ENCODE assay signal across 1 worm cellular context in the genomic region with DNA sequence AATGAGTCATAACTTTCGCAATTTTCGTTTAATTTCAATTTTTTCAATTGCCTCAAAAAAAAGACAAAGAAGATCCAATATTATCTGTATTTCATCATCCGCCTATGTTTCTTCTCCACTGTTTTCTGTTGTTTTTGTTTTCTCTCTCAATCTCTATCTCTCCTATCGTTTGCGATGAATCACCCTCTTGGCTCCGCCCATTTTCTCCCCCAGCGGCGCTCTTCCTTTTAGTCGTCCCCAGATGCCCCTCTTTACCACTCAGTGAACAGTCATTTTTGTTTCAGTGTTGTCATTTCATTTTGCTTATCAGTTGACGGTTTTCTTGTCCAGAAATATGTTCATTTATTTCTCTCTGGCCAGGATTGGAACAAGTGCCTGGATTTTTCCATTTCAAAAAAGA.
TF ChIP-seq lines count a peak whose summit lies in the region.

No protein-coding gene starts in this region.

TF ChIP-seq in whole organism, L4 larva, 104 proteins besides CTCF, POLR2A, EP300 and RAD21 (continued from another document):
- TF ChIP-seq saeg-2 (GFP tag; IDR thresholded peaks at IDR 0.05; lab: Robert Waterston, UW) = no peak
- TF ChIP-seq zip-2 (tag; optimal IDR thresholded peaks at IDR 0.05; lab: Kevin White, UChicago) = no peak
- no peak for TF ChIP-seq R02D3.7 (tag; optimal IDR thresholded peaks at IDR 0.05; lab: Kevin White, UChicago)
- TF ChIP-seq dmd-8 (GFP tag; IDR thresholded peaks at IDR 0.05; lab: Robert Waterston, UW) = no peak
- no peak for TF ChIP-seq zfp-3 (GFP tag; conservative IDR thresholded peaks at IDR 0.05; lab: Robert Waterston, UW)
- TF ChIP-seq tag-97 (GFP tag; IDR thresholded peaks at IDR 0.05; lab: Robert Waterston, UW) = no peak
- peak; percentile 14 for TF ChIP-seq mep-1 (tag; optimal IDR thresholded peaks at IDR 0.05; lab: Kevin White, UChicago)
- TF ChIP-seq pqm-1 (tag; optimal IDR thresholded peaks at IDR 0.05; lab: Kevin White, UChicago) = peak; percentile 36
- no peak for TF ChIP-seq dmd-6 (GFP tag; IDR thresholded peaks at IDR 0.05; lab: Robert Waterston, UW)
- TF ChIP-seq nhr-11 (tag; optimal IDR thresholded peaks at IDR 0.05; lab: Kevin White, UChicago) = no peak
- no peak for TF ChIP-seq set-16 (GFP tag; IDR thresholded peaks at IDR 0.05; lab: Robert Waterston, UW)
- TF ChIP-seq dmd-9 (GFP tag; IDR thresholded peaks at IDR 0.05; lab: Robert Waterston, UW) = no peak
- TF ChIP-seq lir-3 (tag; optimal IDR thresholded peaks at IDR 0.05; lab: Kevin White, UChicago) = no peak
- no peak for TF ChIP-seq cey-2 (tag; optimal IDR thresholded peaks at IDR 0.05; lab: Kevin White, UChicago; ENCODE audit: borderline replicate concordance, insufficient read depth)
- peak; percentile 51 for TF ChIP-seq ama-1 (optimal IDR thresholded peaks at IDR 0.05; lab: Kevin White, UChicago)
- no peak for TF ChIP-seq daf-16 (GFP tag; optimal IDR thresholded peaks at IDR 0.05; lab: Kevin White, UChicago)
- TF ChIP-seq daf-16 (tag; optimal IDR thresholded peaks at IDR 0.05; lab: Kevin White, UChicago) = peak; percentile 73
- no peak for TF ChIP-seq mxl-2 (GFP tag; conservative IDR thresholded peaks at IDR 0.05; lab: Robert Waterston, UW)
- no peak for TF ChIP-seq Y75B8A.6 (GFP tag; IDR thresholded peaks at IDR 0.05; lab: Robert Waterston, UW)
- no peak for TF ChIP-seq sdz-12 (GFP tag; optimal IDR thresholded peaks at IDR 0.05; lab: Kevin White, UChicago)
- no peak for TF ChIP-seq hif-1 (tag; optimal IDR thresholded peaks at IDR 0.05; lab: Kevin White, UChicago)
- TF ChIP-seq nhr-28 (tag; optimal IDR thresholded peaks at IDR 0.05; lab: Kevin White, UChicago) = peak; percentile 52
- no peak for TF ChIP-seq snpc-4 (tag; optimal IDR thresholded peaks at IDR 0.05; lab: Kevin White, UChicago)
- TF ChIP-seq lin-39 (tag; optimal IDR thresholded peaks at IDR 0.05; lab: Kevin White, UChicago) = no peak
- peak; percentile 54 for TF ChIP-seq nhr-6 (tag; optimal IDR thresholded peaks at IDR 0.05; lab: Kevin White, UChicago)
- peak; percentile 1 for TF ChIP-seq dpl-1 (GFP tag; optimal IDR thresholded peaks at IDR 0.05; lab: Kevin White, UChicago)
- TF ChIP-seq daf-8 (GFP tag; IDR thresholded peaks at IDR 0.05; lab: Robert Waterston, UW) = no peak
- TF ChIP-seq nhr-77 (tag; optimal IDR thresholded peaks at IDR 0.05; lab: Kevin White, UChicago) = peak; percentile 23
- TF ChIP-seq nhr-10 (tag; optimal IDR thresholded peaks at IDR 0.05; lab: Kevin White, UChicago) = no peak
- no peak for TF ChIP-seq egl-43 (GFP tag; IDR thresholded peaks at IDR 0.05; lab: Robert Waterston, UW)
- TF ChIP-seq lin-38 (GFP tag; IDR thresholded peaks at IDR 0.05; lab: Robert Waterston, UW) = no peak
- TF ChIP-seq gei-8 (GFP tag; optimal IDR thresholded peaks at IDR 0.05; lab: Kevin White, UChicago) = no peak
- no peak for TF ChIP-seq attf-4 (tag; optimal IDR thresholded peaks at IDR 0.05; lab: Kevin White, UChicago)
- TF ChIP-seq ztf-11 (tag; optimal IDR thresholded peaks at IDR 0.05; lab: Kevin White, UChicago) = no peak
- TF ChIP-seq zip-11 (GFP tag; IDR thresholded peaks at IDR 0.05; lab: Robert Waterston, UW) = no peak
- TF ChIP-seq hlh-11 (tag; optimal IDR thresholded peaks at IDR 0.05; lab: Kevin White, UChicago) = peak; percentile 36
- no peak for TF ChIP-seq vab-7 (GFP tag; IDR thresholded peaks at IDR 0.05; lab: Robert Waterston, UW)
- no peak for TF ChIP-seq lin-15B (tag; optimal IDR thresholded peaks at IDR 0.05; lab: Kevin White, UChicago)
- TF ChIP-seq aha-1 (tag; lab: Kevin White, UChicago) = no peak
- TF ChIP-seq mes-2 (tag; optimal IDR thresholded peaks at IDR 0.05; lab: Kevin White, UChicago; ENCODE audit: poor library complexity, severe bottlenecking) = peak; percentile 21
- peak; percentile 81 for TF ChIP-seq dve-1 (tag; optimal IDR thresholded peaks at IDR 0.05; lab: Kevin White, UChicago; ENCODE audit: insufficient read depth)
- TF ChIP-seq lin-13 (GFP tag; optimal IDR thresholded peaks at IDR 0.05; lab: Kevin White, UChicago) = no peak
- no peak for TF ChIP-seq nhr-42 (GFP tag; IDR thresholded peaks at IDR 0.05; lab: Robert Waterston, UW)
- no peak for TF ChIP-seq F44E2.7 (GFP tag; IDR thresholded peaks at IDR 0.05; lab: Robert Waterston, UW)
- TF ChIP-seq rbr-2 (tag; optimal IDR thresholded peaks at IDR 0.05; lab: Kevin White, UChicago) = no peak
- TF ChIP-seq Y5F2A.4 (GFP tag; optimal IDR thresholded peaks at IDR 0.05; lab: Kevin White, UChicago) = no peak
- no peak for TF ChIP-seq duxl-1 (tag; optimal IDR thresholded peaks at IDR 0.05; lab: Kevin White, UChicago; ENCODE audit: poor library complexity)
- no peak for TF ChIP-seq fos-1 (tag; optimal IDR thresholded peaks at IDR 0.05; lab: Kevin White, UChicago)
- TF ChIP-seq egl-27 (tag; optimal IDR thresholded peaks at IDR 0.05; lab: Kevin White, UChicago) = no peak
- TF ChIP-seq F26F4.8 (GFP tag; conservative IDR thresholded peaks at IDR 0.05; lab: Robert Waterston, UW) = no peak
- TF ChIP-seq unc-130 (GFP tag; optimal IDR thresholded peaks at IDR 0.05; lab: Kevin White, UChicago) = no peak
- TF ChIP-seq zfp-2 (tag; optimal IDR thresholded peaks at IDR 0.05; lab: Kevin White, UChicago) = no peak
- TF ChIP-seq unc-62 (GFP tag; optimal IDR thresholded peaks at IDR 0.05 in 1 of 2; lab: Kevin White, UChicago) = no peak
- TF ChIP-seq unc-62 (tag; optimal IDR thresholded peaks at IDR 0.05; lab: Kevin White, UChicago) = no peak
- TF ChIP-seq ctbp-1 (GFP tag; IDR thresholded peaks at IDR 0.05; lab: Robert Waterston, UW) = no peak
- TF ChIP-seq ceh-82 (tag; optimal IDR thresholded peaks at IDR 0.05; lab: Kevin White, UChicago) = no peak
- no peak for TF ChIP-seq D1046.2 (GFP tag; IDR thresholded peaks at IDR 0.05; lab: Robert Waterston, UW)
- TF ChIP-seq T26A8.4 (GFP tag; IDR thresholded peaks at IDR 0.05; lab: Robert Waterston, UW) = no peak; the same call in 1 of the 2 replicates
- no peak for TF ChIP-seq F49E8.2 (tag; optimal IDR thresholded peaks at IDR 0.05; lab: Kevin White, UChicago; ENCODE audit: borderline replicate concordance)
- no peak for TF ChIP-seq ceh-62 (tag; optimal IDR thresholded peaks at IDR 0.05; lab: Kevin White, UChicago)
- TF ChIP-seq ces-1 (GFP tag; optimal IDR thresholded peaks at IDR 0.05; lab: Kevin White, UChicago) = no peak
- no peak for TF ChIP-seq F10B5.3 (tag; optimal IDR thresholded peaks at IDR 0.05; lab: Kevin White, UChicago)
- no peak for TF ChIP-seq lin-29 (GFP tag; IDR thresholded peaks at IDR 0.05; lab: Robert Waterston, UW)
- TF ChIP-seq nhr-237 (tag; optimal IDR thresholded peaks at IDR 0.05; lab: Kevin White, UChicago) = no peak
- no peak for TF ChIP-seq skn-1 (tag; optimal IDR thresholded peaks at IDR 0.05; lab: Kevin White, UChicago)
- TF ChIP-seq daf-12 (tag; optimal IDR thresholded peaks at IDR 0.05; lab: Kevin White, UChicago) = no peak
- TF ChIP-seq spr-3 (GFP tag; optimal IDR thresholded peaks at IDR 0.05; lab: Kevin White, UChicago) = no peak
- no peak for TF ChIP-seq unc-39 (tag; optimal IDR thresholded peaks at IDR 0.05; lab: Kevin White, UChicago)
- peak in 1 of 2 experiments; percentile 21 for TF ChIP-seq lsy-2 (tag; optimal IDR thresholded peaks at IDR 0.05; lab: Kevin White, UChicago)
- TF ChIP-seq mdt-29 (GFP tag; IDR thresholded peaks at IDR 0.05; lab: Robert Waterston, UW) = no peak
- TF ChIP-seq tra-1 (GFP tag; IDR thresholded peaks at IDR 0.05; lab: Robert Waterston, UW) = no peak
- TF ChIP-seq jun-1 (tag; optimal IDR thresholded peaks at IDR 0.05; lab: Kevin White, UChicago) = no peak
- TF ChIP-seq ztf-7 (tag; optimal IDR thresholded peaks at IDR 0.05; lab: Kevin White, UChicago) = no peak
TF ChIP-seq in whole organism, L4 larva: peak in this region for 14.
